Worm (Caenorhabditis elegans): ENCODE data around the gene srj-53.

Gene srj-53

DNA sequence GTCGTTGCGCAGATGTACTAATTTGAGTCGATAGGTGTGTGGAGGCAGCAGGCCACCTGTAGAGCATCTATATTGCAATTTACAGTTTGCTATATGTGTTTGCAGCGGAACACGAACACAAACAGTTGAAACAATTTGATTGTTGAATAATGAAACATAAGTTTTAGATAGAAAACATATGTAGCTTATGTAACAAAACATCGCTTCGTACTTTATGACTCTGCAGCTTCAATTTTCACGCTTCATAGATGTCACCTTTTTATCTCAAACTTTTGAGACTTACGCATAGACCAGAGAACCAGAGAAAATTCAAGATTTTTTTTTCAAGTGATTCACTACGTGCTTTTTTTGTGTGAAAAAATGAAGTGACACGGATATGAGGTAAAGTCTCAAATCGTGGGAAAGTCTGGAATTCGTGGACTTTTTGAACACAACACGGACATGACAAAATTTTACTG lies 29.4 kb upstream of the srj-53 start, which contains the start of gene fbxb-72 (continued):
- TF ChIP-seq skn-1 (tag; optimal IDR thresholded peaks at IDR 0.05) (no peak), ama-1 (optimal IDR thresholded peaks at IDR 0.05) (peak; percentile 98), peb-1 (tag; optimal IDR thresholded peaks at IDR 0.05) (no peak), lin-13 (GFP tag; optimal IDR thresholded peaks at IDR 0.05) (peak; percentile 53)

DNA sequence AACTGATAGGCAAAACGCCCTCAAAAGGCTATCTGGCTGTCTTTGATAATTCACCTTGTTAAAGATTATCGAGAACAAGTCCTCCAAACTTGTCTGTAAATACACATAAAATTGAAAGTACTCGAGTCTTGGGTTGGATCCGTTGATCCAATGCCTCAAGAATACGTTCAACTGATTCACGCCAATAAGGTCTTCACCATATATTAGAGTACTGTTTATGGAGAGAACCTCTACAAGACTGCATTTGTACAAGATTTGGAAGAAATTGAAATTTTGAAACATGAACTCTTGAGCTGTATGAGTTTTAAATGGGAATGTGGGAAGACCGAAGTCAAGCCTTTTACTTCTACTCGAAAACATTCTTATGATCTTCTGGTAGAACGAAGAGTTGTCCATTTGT lies 28.4 kb upstream of the srj-53 start:
- TF ChIP-seq lin-11 (tag; optimal IDR thresholded peaks at IDR 0.05) (no peak), mbf-1 (tag; optimal IDR thresholded peaks at IDR 0.05) (no peak), ztf-11 (tag; optimal IDR thresholded peaks at IDR 0.05) (no peak), nhr-11 (tag; optimal IDR thresholded peaks at IDR 0.05) (no peak), sem-4 (tag; optimal IDR thresholded peaks at IDR 0.05) (no peak), ZK546.5 (tag; optimal IDR thresholded peaks at IDR 0.05) (no peak), nhr-21 (tag; optimal IDR thresholded peaks at IDR 0.05) (no peak), nhr-6 (tag; optimal IDR thresholded peaks at IDR 0.05) (no peak), nhr-12 (tag; optimal IDR thresholded peaks at IDR 0.05) (no peak), R02D3.7 (tag; optimal IDR thresholded peaks at IDR 0.05) (no peak), ztf-4 (tag; optimal IDR thresholded peaks at IDR 0.05) (no peak), skn-1 (tag; optimal IDR thresholded peaks at IDR 0.05) (no peak), aly-2 (tag; optimal IDR thresholded peaks at IDR 0.05) (no peak)

DNA sequence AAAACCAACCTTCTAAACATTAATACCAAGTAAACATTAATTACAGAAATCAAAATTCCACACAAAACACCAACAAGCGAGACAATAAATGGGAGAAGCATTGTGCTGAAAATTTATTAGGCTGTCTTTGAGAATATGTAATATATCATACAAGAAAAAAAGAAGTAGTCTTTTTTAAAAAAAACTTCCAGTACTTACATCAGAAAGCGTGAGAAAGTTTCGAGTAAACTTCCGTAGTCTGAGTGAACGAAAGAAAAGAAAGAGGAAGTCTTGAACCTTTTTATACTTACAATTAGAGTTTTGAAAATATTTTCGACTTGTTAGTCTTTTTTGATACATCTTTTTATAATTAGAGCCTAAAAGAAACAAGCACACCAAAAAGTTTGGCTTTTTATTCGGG lies 25.2 kb upstream of the srj-53 start, which contains the start of gene srbc-40:
TSS of gene srbc-40 (minus strand) at position 101 of the 400 bp plus-strand sequence.
- TF ChIP-seq lin-11 (tag; optimal IDR thresholded peaks at IDR 0.05) (no peak), ztf-11 (tag; optimal IDR thresholded peaks at IDR 0.05) (no peak), lin-13 (GFP tag; optimal IDR thresholded peaks at IDR 0.05) (no peak), nhr-12 (tag; optimal IDR thresholded peaks at IDR 0.05) (no peak)

DNA sequence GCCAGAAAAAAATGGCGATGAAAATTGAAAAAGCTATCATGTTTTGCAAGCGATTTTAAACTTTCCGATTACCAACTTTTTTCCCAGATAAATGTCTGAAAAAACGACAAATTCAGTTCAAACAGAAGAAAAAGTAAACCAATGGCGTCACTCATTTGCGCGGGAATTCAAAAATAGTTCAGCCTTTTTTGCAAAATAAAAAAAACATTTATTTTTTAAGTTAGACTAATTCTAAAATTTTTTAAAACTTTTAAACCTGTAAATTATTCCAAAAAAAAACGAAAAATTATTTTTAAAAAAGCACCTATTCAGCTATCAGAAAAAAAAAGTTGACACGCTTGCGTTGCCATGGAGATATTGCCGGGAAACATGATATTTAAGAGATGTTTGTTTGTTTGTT lies 18.4 kb upstream of the srj-53 start, which contains the start of gene cyp-33C11:
TSS of gene cyp-33C11 (minus strand) at position 101 of the 400 bp plus-strand sequence.
- no peak for TF ChIP-seq lin-11 (tag; optimal IDR thresholded peaks at IDR 0.05)
- TF ChIP-seq aly-2 (tag; optimal IDR thresholded peaks at IDR 0.05): no peak
- TF ChIP-seq sem-4 (tag; optimal IDR thresholded peaks at IDR 0.05): no peak

DNA sequence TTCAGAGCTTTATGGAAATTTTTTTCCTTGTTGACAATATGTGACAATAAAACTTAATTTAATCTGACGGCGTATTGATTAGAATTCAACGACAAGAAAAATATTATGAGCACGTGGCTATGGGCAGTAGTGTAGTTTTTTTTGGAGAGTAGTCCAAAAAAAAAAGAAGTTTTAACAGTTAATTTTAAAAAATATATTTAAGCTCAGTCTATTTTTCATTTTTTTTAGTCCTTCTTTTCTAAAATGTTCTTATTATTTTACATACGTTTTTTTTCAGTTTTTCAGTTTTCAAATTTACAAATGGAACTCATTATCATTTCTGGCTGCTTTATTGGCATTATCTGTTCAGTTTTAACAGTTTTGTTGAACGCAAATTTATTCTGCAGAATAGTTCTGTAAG lies 14.3 kb upstream of the srj-53 start, which contains the start of gene srbc-39:
TSS of gene srbc-39 (plus strand) at position 301 of the 400 bp plus-strand sequence.
- TF ChIP-seq mbf-1 (tag; optimal IDR thresholded peaks at IDR 0.05): no peak
- TF ChIP-seq lin-39 (tag; optimal IDR thresholded peaks at IDR 0.05): no peak
- TF ChIP-seq egl-27 (tag; optimal IDR thresholded peaks at IDR 0.05): no peak
- no peak for TF ChIP-seq alr-1 (tag; optimal IDR thresholded peaks at IDR 0.05)
- TF ChIP-seq lin-13 (GFP tag; optimal IDR thresholded peaks at IDR 0.05): no peak
- TF ChIP-seq dmd-4 (tag; optimal IDR thresholded peaks at IDR 0.05): no peak
- TF ChIP-seq unc-39 (tag; optimal IDR thresholded peaks at IDR 0.05): no peak
- TF ChIP-seq lin-11 (tag; optimal IDR thresholded peaks at IDR 0.05): no peak
- no peak for TF ChIP-seq lsy-2 (tag; optimal IDR thresholded peaks at IDR 0.05)
- TF ChIP-seq nhr-21 (tag; optimal IDR thresholded peaks at IDR 0.05): no peak
- no peak for TF ChIP-seq unc-62 (GFP tag; optimal IDR thresholded peaks at IDR 0.05)
- no peak for TF ChIP-seq nhr-77 (tag; optimal IDR thresholded peaks at IDR 0.05)
- no peak for TF ChIP-seq F13H6.1 (tag; optimal IDR thresholded peaks at IDR 0.05)
- no peak for TF ChIP-seq gmeb-1 (tag; optimal IDR thresholded peaks at IDR 0.05)
- TF ChIP-seq mdl-1 (tag; optimal IDR thresholded peaks at IDR 0.05): no peak
- no peak for TF ChIP-seq R02D3.7 (tag; optimal IDR thresholded peaks at IDR 0.05)

DNA sequence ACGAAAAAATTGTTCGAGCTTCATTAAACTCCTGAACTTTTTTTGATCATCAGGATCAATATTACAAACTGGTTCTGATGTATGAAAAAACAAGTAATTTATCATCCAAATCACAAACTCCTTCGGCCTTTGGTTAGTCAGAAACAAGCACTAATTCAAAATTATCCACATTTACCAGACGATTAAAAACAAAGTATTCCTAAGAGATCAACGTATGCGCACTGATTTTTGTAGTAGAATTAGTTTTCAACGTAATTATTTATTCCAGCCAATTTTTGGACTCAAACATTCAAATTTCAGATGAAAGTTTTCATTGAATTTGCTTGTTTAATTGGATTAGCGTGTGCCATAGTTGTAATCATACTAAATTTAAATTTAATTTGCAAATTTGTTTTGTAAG lies 12.4 kb upstream of the srj-53 start, which contains the start of gene srbc-38:
TSS of gene srbc-38 (plus strand) at position 301 of the 400 bp plus-strand sequence.
- TF ChIP-seq elt-3 (tag; optimal IDR thresholded peaks at IDR 0.05) (no peak), F13H6.1 (tag; optimal IDR thresholded peaks at IDR 0.05) (no peak), aly-2 (tag; optimal IDR thresholded peaks at IDR 0.05) (no peak), ztf-1 (GFP tag; conservative IDR thresholded peaks at IDR 0.05) (no peak), nhr-129 (tag; optimal IDR thresholded peaks at IDR 0.05) (no peak), lsy-2 (tag; optimal IDR thresholded peaks at IDR 0.05) (no peak), ama-1 (optimal IDR thresholded peaks at IDR 0.05) (no peak), elt-1 (tag; optimal IDR thresholded peaks at IDR 0.05) (no peak), blmp-1 (tag; optimal IDR thresholded peaks at IDR 0.05; ENCODE audit: insufficient read depth) (no peak)

Data from whole organism, L2 larva.